Worm (Caenorhabditis elegans) whole organism, midembryonic: Measurements from ENCODE around the gene R10E4.3.

ENCODE experiments used
- T22C8.4 ChIP-seq: fragments of 200-800 bp; sonication (Bioruptor generic); IDR thresholded peaks from 2 replicates; pipeline ENCODE4 v1.3.6; 2022; ENCODE audit warnings: missing genetic modification characterization, missing compliant biosample characterization
- cog-1 ChIP-seq: sonication (generic microtip); optimal IDR thresholded peaks from 2 replicates; lab custom pipeline; 2016; ENCODE audit warnings: missing genetic modification characterization, missing compliant biosample characterization
- flt-1 ChIP-seq: fragments of 200-800 bp; sonication (Bioruptor generic); IDR thresholded peaks from 2 replicates; pipeline ENCODE4 v1.3.6; 2022; ENCODE audit warnings: missing genetic modification characterization, missing compliant biosample characterization
- klf-2 ChIP-seq: fragments of 200-800 bp; sonication (Bioruptor generic); conservative IDR thresholded peaks from 2 replicates; pipeline ENCODE4 v1.3.6; 2022; ENCODE audit warnings: missing genetic modification reagents, missing genetic modification characterization, missing compliant biosample characterization
- med-1 ChIP-seq: sonication (generic microtip); optimal IDR thresholded peaks from 2 replicates; lab custom pipeline; 2017; ENCODE audit warnings: missing genetic modification characterization, mild to moderate bottlenecking, missing compliant biosample characterization, antibody characterized with exemption, missing genetic modification reagents; ENCODE audit not compliant: insufficient read depth
- ref-1 ChIP-seq: fragments of 200-800 bp; sonication (Bioruptor generic); conservative IDR thresholded peaks from 2 replicates; pipeline ENCODE4 v1.3.6; 2022; ENCODE audit warnings: missing genetic modification reagents, missing genetic modification characterization, missing compliant biosample characterization
- tab-1 ChIP-seq: fragments of 200-800 bp; sonication (Bioruptor generic); IDR thresholded peaks from 2 replicates; pipeline ENCODE4 v1.3.6; 2022; ENCODE audit warnings: missing genetic modification characterization, missing compliant biosample characterization
- ztf-23 ChIP-seq: fragments of 200-800 bp; sonication (Bioruptor generic); IDR thresholded peaks from 2 replicates; pipeline ENCODE4 v1.3.6; 2022; ENCODE audit warnings: missing genetic modification reagents, missing genetic modification characterization, missing compliant biosample characterization
- ztf-29 ChIP-seq: fragments of 200-800 bp; sonication (Bioruptor generic); IDR thresholded peaks from 2 replicates; pipeline ENCODE4 v1.3.6; 2022; ENCODE audit warnings: missing genetic modification reagents, missing genetic modification characterization, missing compliant biosample characterization

R10E4.3 gene

DNA sequence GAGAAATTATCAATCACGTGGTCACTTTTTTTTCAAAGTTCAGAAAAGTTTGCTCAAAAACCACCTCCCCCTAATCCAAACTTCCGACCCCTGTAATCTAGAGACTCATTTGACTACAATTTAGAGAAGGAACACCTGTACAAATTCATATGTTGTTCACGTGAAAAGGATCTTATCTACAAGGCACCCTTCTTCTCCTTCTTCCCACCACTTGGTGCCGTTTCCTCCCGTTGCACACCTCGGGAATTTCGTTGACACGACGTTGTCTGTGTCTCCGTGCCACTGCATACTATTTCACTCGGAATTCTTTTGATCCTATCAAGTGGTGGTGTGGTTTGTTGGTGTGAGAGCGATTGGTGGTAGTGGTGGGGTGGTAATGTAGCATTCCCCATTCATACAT lies 12.8 kb downstream of the R10E4.3 start:
- TF ChIP-seq tab-1 (GFP tag; lab: Robert Waterston, UW) = no peak
- TF ChIP-seq T22C8.4 (GFP tag; lab: Robert Waterston, UW) = no peak
- no peak for TF ChIP-seq ztf-23 (GFP tag; lab: Robert Waterston, UW)
- TF ChIP-seq cog-1 = no peak
- no peak for TF ChIP-seq ztf-29 (GFP tag; lab: Robert Waterston, UW)
- TF ChIP-seq klf-2 = no peak
- TF ChIP-seq flt-1 = no peak
- no peak for TF ChIP-seq ref-1
- no peak for TF ChIP-seq med-1 (GFP tag; lab: Kevin White, UChicago)

- TF ChIP-seq tab-1 (GFP tag; lab: Robert Waterston, UW) (no peak), cog-1 (no peak), klf-2 (no peak), ztf-29 (GFP tag; lab: Robert Waterston, UW) (no peak), ref-1 (no peak), ztf-23 (GFP tag; lab: Robert Waterston, UW) (no peak), med-1 (GFP tag; lab: Kevin White, UChicago) (no peak), flt-1 (no peak), T22C8.4 (GFP tag; lab: Robert Waterston, UW) (no peak)
Observed at ce11 chrIII:4272864-4273263, 14.4 kb downstream of the R10E4.3 start.

DNA sequence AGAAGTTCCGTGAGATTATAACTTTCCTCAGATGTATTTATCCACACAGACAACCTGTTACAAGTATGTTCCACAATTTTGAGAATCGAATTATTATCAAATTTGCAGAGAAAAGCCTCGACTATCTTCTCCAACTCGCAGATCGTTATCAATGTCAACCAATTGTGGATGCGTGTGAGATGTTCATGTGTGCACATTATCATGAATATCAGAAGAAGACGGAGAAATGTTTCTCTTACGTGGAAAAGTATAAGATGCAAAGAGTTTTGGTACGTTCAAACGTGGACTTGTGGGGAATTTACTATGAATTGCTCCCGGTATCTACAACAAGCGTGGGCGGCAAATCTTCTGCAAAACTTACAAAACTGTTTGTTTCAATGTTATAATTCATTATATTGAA lies 16.2 kb downstream of the R10E4.3 start:
- TF ChIP-seq klf-2 = no peak
- TF ChIP-seq cog-1 = no peak
- TF ChIP-seq ztf-29 (GFP tag; lab: Robert Waterston, UW) = no peak
- TF ChIP-seq ztf-23 (GFP tag; lab: Robert Waterston, UW) = no peak
- no peak for TF ChIP-seq ref-1
- TF ChIP-seq med-1 (GFP tag; lab: Kevin White, UChicago) = no peak
- no peak for TF ChIP-seq T22C8.4 (GFP tag; lab: Robert Waterston, UW)
- TF ChIP-seq flt-1 = no peak

DNA sequence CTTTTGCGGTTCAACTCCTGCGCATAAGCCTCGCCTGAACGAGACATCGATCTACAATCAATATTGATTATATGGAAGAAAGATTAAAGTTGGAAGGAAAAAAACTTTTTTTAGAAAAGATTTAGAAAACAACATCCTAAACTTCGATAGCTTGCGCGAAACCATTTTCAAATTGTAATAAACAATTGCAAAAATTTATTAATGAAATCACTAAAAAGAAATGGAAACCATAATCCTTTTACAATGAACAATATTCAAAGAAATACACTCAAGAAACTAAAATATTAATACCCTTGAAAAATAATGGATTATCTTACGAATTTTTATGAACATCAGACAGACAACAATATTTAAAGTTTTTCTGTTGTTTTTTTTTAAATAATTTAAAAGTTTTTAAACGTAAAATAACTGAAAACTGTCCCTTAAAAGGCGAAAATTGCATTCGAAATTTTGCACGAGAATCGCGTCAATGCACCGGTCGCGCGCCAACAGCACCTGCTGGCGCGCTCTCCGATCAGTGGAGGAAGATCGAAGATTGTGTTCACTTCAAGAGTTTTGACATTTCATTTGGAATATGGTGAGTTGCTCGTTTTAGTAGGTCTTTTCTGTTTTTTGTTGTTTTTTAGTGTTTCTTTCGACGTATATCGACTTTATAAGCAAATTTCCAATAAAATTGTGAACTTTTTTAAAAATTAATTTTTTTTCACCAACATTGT lies 17.9 kb downstream of the R10E4.3 start, which contains the start of the genes sftb-1 and R10E4.1:
Gene sftb-1, minus strand, starts transcription at position 51 of the 716 bp plus-strand sequence.
Gene R10E4.1, plus strand, starts transcription at position 524 of the 716 bp plus-strand sequence.
- TF ChIP-seq ztf-23 (GFP tag; lab: Robert Waterston, UW) = peak; percentile 17; the same call in 1 of the 2 replicates
- no peak for TF ChIP-seq ref-1

- TF ChIP-seq ztf-23 (GFP tag; lab: Robert Waterston, UW) (no peak), ref-1 (no peak), med-1 (GFP tag; lab: Kevin White, UChicago) (no peak), klf-2 (no peak), flt-1 (no peak), cog-1 (no peak), ztf-29 (GFP tag; lab: Robert Waterston, UW) (no peak), tab-1 (GFP tag; lab: Robert Waterston, UW) (no peak), T22C8.4 (GFP tag; lab: Robert Waterston, UW) (no peak)
Observed at ce11 chrIII:4265892-4266291, 21.4 kb downstream of the R10E4.3 start.

ce11 chrIII:4263048-4263447 lies 24.2 kb downstream of the R10E4.3 start, which contains the start of gene T08A11.1:
TSS of gene T08A11.1 (minus strand) at chrIII:4263148.
- TF ChIP-seq cog-1 (no peak), ref-1 (no peak), tab-1 (GFP tag; lab: Robert Waterston, UW) (no peak), T22C8.4 (GFP tag; lab: Robert Waterston, UW) (no peak), flt-1 (no peak), ztf-23 (GFP tag; lab: Robert Waterston, UW) (no peak), ztf-29 (GFP tag; lab: Robert Waterston, UW) (no peak)

DNA sequence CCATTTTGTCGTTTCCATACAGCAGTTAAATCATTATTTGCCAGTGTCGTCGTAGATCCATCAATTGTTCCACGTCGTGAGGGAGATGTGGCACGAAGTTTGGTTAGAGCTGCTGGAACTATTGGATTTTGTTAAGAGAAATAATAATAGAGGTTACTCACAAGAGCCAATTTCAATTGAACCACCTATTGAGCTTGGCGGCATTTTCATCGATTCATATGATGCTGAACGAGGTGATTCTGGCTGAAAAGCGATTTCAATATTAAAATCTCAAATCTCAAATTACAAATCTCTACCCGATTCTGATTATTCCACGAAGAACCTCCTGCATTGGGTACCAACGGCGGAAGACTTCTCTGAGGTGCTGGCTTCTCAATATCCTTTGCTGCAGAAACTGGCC lies 29.4 kb downstream of the R10E4.3 start:
- TF ChIP-seq med-1 (GFP tag; lab: Kevin White, UChicago) (no peak), cog-1 (no peak)

- TF ChIP-seq med-1 (GFP tag; lab: Kevin White, UChicago) = no peak
- TF ChIP-seq flt-1 = no peak
- no peak for TF ChIP-seq tab-1 (GFP tag; lab: Robert Waterston, UW)
- no peak for TF ChIP-seq ref-1
- no peak for TF ChIP-seq ztf-29 (GFP tag; lab: Robert Waterston, UW)
- no peak for TF ChIP-seq ztf-23 (GFP tag; lab: Robert Waterston, UW)
- no peak for TF ChIP-seq cog-1
- no peak for TF ChIP-seq T22C8.4 (GFP tag; lab: Robert Waterston, UW)
- TF ChIP-seq klf-2 = no peak
Observed at ce11 chrIII:4247571-4247970, 39.7 kb downstream of the R10E4.3 start, which contains the start of gene Y44F5A.1. TSS of gene Y44F5A.1 (minus strand) at chrIII:4247671.

- no peak for TF ChIP-seq ztf-29 (GFP tag; lab: Robert Waterston, UW)
- TF ChIP-seq cog-1 = no peak
Observed at ce11 chrIII:4244285-4244684, 43.0 kb downstream of the R10E4.3 start, which contains the start of gene zhit-2. TSS of gene zhit-2 (minus strand) at chrIII:4244385.

- TF ChIP-seq klf-2 = no peak
- no peak for TF ChIP-seq ztf-29 (GFP tag; lab: Robert Waterston, UW)
- no peak for TF ChIP-seq ztf-23 (GFP tag; lab: Robert Waterston, UW)
- TF ChIP-seq tab-1 (GFP tag; lab: Robert Waterston, UW) = no peak
- no peak for TF ChIP-seq cog-1
- no peak for TF ChIP-seq flt-1
- no peak for TF ChIP-seq med-1 (GFP tag; lab: Kevin White, UChicago)
- no peak for TF ChIP-seq T22C8.4 (GFP tag; lab: Robert Waterston, UW)
- no peak for TF ChIP-seq ref-1
Observed at ce11 chrIII:4243461-4243860, 43.8 kb downstream of the R10E4.3 start, which contains the start of gene mrpl-21. TSS of gene mrpl-21 (minus strand) at chrIII:4243561.
